Worm (Caenorhabditis elegans): ENCODE data around the gene srh-35.

DNA sequence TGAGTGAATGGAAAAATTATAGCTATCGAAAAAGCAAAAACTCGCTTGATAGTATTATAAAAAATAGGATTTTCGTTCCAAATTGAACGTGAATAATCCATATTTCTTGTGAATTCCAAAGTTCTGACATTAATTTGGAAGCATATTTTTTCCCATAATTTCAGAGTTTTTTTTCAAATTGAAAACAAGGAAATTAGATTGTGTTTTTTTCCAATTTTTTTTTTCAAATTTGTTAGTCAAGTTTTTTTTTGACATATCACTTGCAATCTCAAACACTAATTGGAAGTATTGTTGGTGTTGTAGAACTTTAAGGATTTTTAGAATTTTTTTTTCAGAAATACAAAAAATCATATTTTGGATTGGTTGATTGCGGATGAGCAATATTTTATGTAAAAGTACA is 2.5 kb downstream of the srh-35 start, which contains the start of gene srh-34:
- no peak for TF ChIP-seq R02D3.7 (tag; optimal IDR thresholded peaks at IDR 0.05)
- TF ChIP-seq fkh-10 (GFP tag; optimal IDR thresholded peaks at IDR 0.05), result no peak
